Worm (Caenorhabditis elegans) whole organism, L4/young adult: ENCODE data around the gene Y73F8A.32.

Source experiments
- dao-5 ChIP-seq: sonication (generic microtip); optimal IDR thresholded peaks from 2 replicates; lab custom pipeline; 2016; ENCODE audit warnings: missing genotype, missing genetic modification characterization, moderate library complexity, missing compliant biosample characterization
- him-1 ChIP-seq: sonication (generic microtip); optimal IDR thresholded peaks from 2 replicates; lab custom pipeline; 2016; ENCODE audit warnings: missing genotype, missing genetic modification reagents, missing genetic modification characterization, missing compliant biosample characterization

DNA sequence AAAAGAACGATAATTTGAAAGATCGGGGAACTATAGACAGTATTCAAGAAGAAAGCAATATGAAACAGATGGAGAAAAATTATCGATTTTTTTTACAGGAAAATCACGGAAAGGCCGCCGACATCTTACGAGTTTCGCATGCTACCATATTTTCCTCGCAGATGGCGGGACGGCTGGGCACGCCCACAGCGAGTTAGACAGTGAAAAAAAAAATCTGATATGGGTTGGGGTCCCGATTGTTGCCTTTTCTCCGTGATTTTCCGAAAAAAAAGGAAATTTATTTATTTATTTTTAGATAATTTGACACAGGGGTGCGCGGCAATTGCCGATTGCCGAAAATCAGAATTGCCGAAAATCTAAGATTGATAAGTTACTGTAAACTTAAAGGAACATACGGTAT is 33.5 kb upstream of the Y73F8A.32 start:
- TF ChIP-seq dao-5 (tag; lab: Kevin White, UChicago) (no peak), him-1 (no peak)
